Worm (Caenorhabditis elegans) whole organism, midembryonic: ENCODE results near the gene gex-5.

Source experiments
- T22C8.4 ChIP-seq: fragments of 200-800 bp; sonication (Bioruptor generic); IDR thresholded peaks from 2 replicates; pipeline ENCODE4 v1.3.6; 2022; ENCODE audit warnings: missing genetic modification characterization, missing compliant biosample characterization
- ztf-23 ChIP-seq: fragments of 200-800 bp; sonication (Bioruptor generic); IDR thresholded peaks from 2 replicates; pipeline ENCODE4 v1.3.6; 2022; ENCODE audit warnings: missing genetic modification reagents, missing genetic modification characterization, missing compliant biosample characterization

ce11 chrIII:4766842-4767241 lies 14.9 kb downstream of the gex-5 start:
- TF ChIP-seq T22C8.4 (GFP tag; lab: Robert Waterston, UW), result no peak
- no peak for TF ChIP-seq ztf-23
